Fruit fly (Drosophila melanogaster): ENCODE measurements around the gene RNaseX25.

The RNaseX25 gene

DNA sequence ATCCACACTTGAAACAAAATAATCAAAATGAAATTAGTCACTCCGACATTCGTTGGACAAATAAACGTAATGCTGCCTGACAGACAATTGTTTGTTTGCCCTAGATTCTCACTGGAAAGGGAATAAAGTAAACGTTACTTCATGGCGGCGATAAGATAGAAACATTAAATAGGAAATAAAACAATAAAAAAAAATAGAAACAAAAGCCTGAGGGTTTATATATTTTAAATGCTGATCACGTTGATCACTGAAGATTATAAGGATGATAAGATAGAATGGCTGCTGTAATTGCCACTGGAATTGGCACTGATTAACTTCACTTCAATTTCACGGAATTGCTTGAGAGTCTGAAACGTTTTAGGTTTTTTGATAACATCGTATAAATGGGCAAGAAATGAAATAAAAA is 48.3 kb downstream of the RNaseX25 start (continued):
- TF ChIP-seq CG12769 (tag; optimal IDR thresholded peaks at IDR 0.05) (peak; percentile 20), ci (GFP tag; IDR thresholded peaks at IDR 0.05) (peak; percentile 68; the same call in 2 of the 3 replicates), unpg (GFP tag; optimal IDR thresholded peaks at IDR 0.05) (peak; percentile 39), jumu (GFP tag; optimal IDR thresholded peaks at IDR 0.05) (no peak), CG8290 (GFP tag; optimal IDR thresholded peaks at IDR 0.05) (no peak), CG8290 (tag; optimal IDR thresholded peaks at IDR 0.05) (no peak), dati (GFP tag; IDR thresholded peaks at IDR 0.05) (no peak), CG3281 (GFP tag; optimal IDR thresholded peaks at IDR 0.05) (peak; percentile 10), CG7357 (GFP tag; IDR thresholded peaks at IDR 0.05) (no peak), bbx (GFP tag; IDR thresholded peaks at IDR 0.05; ENCODE audit: partially characterized antibody) (no peak), CG31365 (tag; optimal IDR thresholded peaks at IDR 0.05) (no peak), gem (tag; optimal IDR thresholded peaks at IDR 0.05) (peak; percentile 26), CG10209 (GFP tag; optimal IDR thresholded peaks at IDR 0.05) (peak; percentile 6), CG4707 (GFP tag; optimal IDR thresholded peaks at IDR 0.05) (peak; percentile 68), CG31388 (GFP tag; optimal IDR thresholded peaks at IDR 0.05) (no peak), HLHmδ (GFP tag; optimal IDR thresholded peaks at IDR 0.05) (peak; percentile 12), CG3838 (GFP tag; optimal IDR thresholded peaks at IDR 0.05) (no peak), disco-r (GFP tag; optimal IDR thresholded peaks at IDR 0.05) (no peak), CG11093 (GFP tag; IDR thresholded peaks at IDR 0.05) (no peak), CG4424 (GFP tag; optimal IDR thresholded peaks at IDR 0.05) (no peak), cas (GFP tag; IDR thresholded peaks at IDR 0.05) (no peak), CG17912 (GFP tag; optimal IDR thresholded peaks at IDR 0.05) (peak; percentile 73), CG15479 (GFP tag; optimal IDR thresholded peaks at IDR 0.05) (no peak), gfzf (GFP tag; optimal IDR thresholded peaks at IDR 0.05) (no peak), Nf-YC (tag; optimal IDR thresholded peaks at IDR 0.05) (no peak), CG32532 (GFP tag; IDR thresholded peaks at IDR 0.05) (no peak), sc (optimal IDR thresholded peaks at IDR 0.05) (no peak), sc (GFP tag; optimal IDR thresholded peaks at IDR 0.05) (peak; percentile 14), D (optimal IDR thresholded peaks at IDR 0.05) (no peak), D (GFP tag; optimal IDR thresholded peaks at IDR 0.05) (no peak), Atf3 (GFP tag; optimal IDR thresholded peaks at IDR 0.05) (no peak), NC2α (GFP tag; optimal IDR thresholded peaks at IDR 0.05) (no peak), CG10979 (tag; optimal IDR thresholded peaks at IDR 0.05) (no peak), CG13424 (tag; optimal IDR thresholded peaks at IDR 0.05) (peak; percentile 42), mirr (GFP tag; optimal IDR thresholded peaks at IDR 0.05) (peak; percentile 45), Mrtf (GFP tag; IDR thresholded peaks at IDR 0.05) (no peak), CG17829 (tag; optimal IDR thresholded peaks at IDR 0.05) (no peak), CG14667 (GFP tag; IDR thresholded peaks at IDR 0.05) (no peak), gcm (GFP tag; optimal IDR thresholded peaks at IDR 0.05) (peak; percentile 66), CG12391 (tag; optimal IDR thresholded peaks at IDR 0.05) (peak; percentile 21), stc (GFP tag; IDR thresholded peaks at IDR 0.05) (no peak), CG8281 (tag; optimal IDR thresholded peaks at IDR 0.05) (peak; percentile 41), Asciz (GFP tag; optimal IDR thresholded peaks at IDR 0.05) (peak; percentile 24), nau (GFP tag; optimal IDR thresholded peaks at IDR 0.05) (peak; percentile 23), vnd (GFP tag; IDR thresholded peaks at IDR 0.05; ENCODE audit: partially characterized antibody) (no peak), da (GFP tag; optimal IDR thresholded peaks at IDR 0.05) (no peak), psq (GFP tag; optimal IDR thresholded peaks at IDR 0.05) (no peak), Eip74EF (GFP tag; optimal IDR thresholded peaks at IDR 0.05) (peak in 1 of 2 experiments; percentile 89), CG10147 (GFP tag; optimal IDR thresholded peaks at IDR 0.05) (peak; percentile 16), CG6689 (GFP tag; IDR thresholded peaks at IDR 0.05) (no peak), B-H2 (GFP tag; optimal IDR thresholded peaks at IDR 0.05) (peak; percentile 9), CG9876 (GFP tag; optimal IDR thresholded peaks at IDR 0.05) (no peak)

Data from whole organism, embryonic.